Fruit fly (Drosophila melanogaster) whole organism, prepupa: Measurements from ENCODE around the gene Alp11.

ENCODE experiments used
- CG10631 ChIP-seq: fragments of 200-800 bp; sonication (Bioruptor generic); optimal IDR thresholded peaks from 2 replicates; lab custom pipeline; 2016; ENCODE audit warnings: missing biosample characterization, missing genetic modification characterization
- CG10669 ChIP-seq: fragments of 200-800 bp; sonication (Bioruptor generic); optimal IDR thresholded peaks from 3 replicates; lab custom pipeline; 2018; ENCODE audit warnings: missing biosample characterization, mild to moderate bottlenecking, missing genetic modification characterization, moderate library complexity
- CG11294 ChIP-seq: fragments of 200-800 bp; sonication (Bioruptor generic); IDR thresholded peaks from 2 replicates; pipeline ENCODE4 v1.3.6; 2022; ENCODE audit warnings: missing biosample characterization, missing genetic modification characterization
- CG15336 ChIP-seq: fragments of 200-800 bp; sonication (Bioruptor generic); IDR thresholded peaks from 2 replicates; pipeline ENCODE4 v1.3.6; 2022; ENCODE audit warnings: missing biosample characterization, missing genetic modification characterization
- CG1621 ChIP-seq: fragments of 200-800 bp; sonication (Bioruptor generic); optimal IDR thresholded peaks from 3 replicates; lab custom pipeline; 2018; ENCODE audit warnings: missing biosample characterization, mild to moderate bottlenecking, missing genetic modification characterization
- CG3032 ChIP-seq: fragments of 200-800 bp; optimal IDR thresholded peaks from 2 replicates; lab custom pipeline; 2019; ENCODE audit warnings: missing biosample characterization, mild to moderate bottlenecking, missing genetic modification characterization, moderate library complexity
- CG31627 ChIP-seq: fragments of 200-800 bp; sonication (Bioruptor generic); optimal IDR thresholded peaks from 3 replicates; lab custom pipeline; 2016; ENCODE audit warnings: missing biosample characterization, missing genetic modification characterization
- CG34406 ChIP-seq: fragments of 200-800 bp; sonication (Bioruptor generic); optimal IDR thresholded peaks from 3 replicates; lab custom pipeline; 2016; ENCODE audit warnings: missing biosample characterization, missing genetic modification characterization
- CG3919 ChIP-seq: fragments of 200-800 bp; sonication (Bioruptor generic); optimal IDR thresholded peaks from 3 replicates; lab custom pipeline; 2016; ENCODE audit warnings: missing biosample characterization, missing genetic modification characterization
- CG6163 ChIP-seq: fragments of 200-800 bp; sonication (Bioruptor generic); IDR thresholded peaks from 3 replicates; pipeline ENCODE4 v1.3.6; 2022; ENCODE audit warnings: missing biosample characterization, missing genetic modification characterization
- CG6792 ChIP-seq: fragments of 200-800 bp; sonication (Bioruptor generic); optimal IDR thresholded peaks from 3 replicates; lab custom pipeline; 2016; ENCODE audit warnings: missing biosample characterization, missing genetic modification characterization
- CG6808 ChIP-seq: fragments of 200-800 bp; sonication (Bioruptor generic); optimal IDR thresholded peaks from 3 replicates; lab custom pipeline; 2017; ENCODE audit warnings: missing biosample characterization, missing genetic modification characterization, mild to moderate bottlenecking, moderate library complexity, missing genetic modification reagents
- CG6854 ChIP-seq: fragments of 200-800 bp; sonication (Bioruptor generic); optimal IDR thresholded peaks from 2 replicates; lab custom pipeline; 2017; ENCODE audit warnings: missing biosample characterization, mild to moderate bottlenecking, missing genetic modification characterization
- CG7368 ChIP-seq: fragments of 200-800 bp; sonication (Bioruptor generic); optimal IDR thresholded peaks from 3 replicates; lab custom pipeline; 2016; ENCODE audit warnings: missing biosample characterization, missing genetic modification characterization
- CG8632 ChIP-seq: fragments of 200-800 bp; sonication (Bioruptor generic); optimal IDR thresholded peaks from 3 replicates; lab custom pipeline; 2016; ENCODE audit warnings: missing biosample characterization, missing genetic modification characterization
- CG9139 ChIP-seq: fragments of 200-800 bp; sonication (Bioruptor generic); optimal IDR thresholded peaks from 3 replicates; lab custom pipeline; 2017; ENCODE audit warnings: missing biosample characterization, mild to moderate bottlenecking, missing genetic modification characterization
- Eip75B ChIP-seq: fragments of 200-800 bp; sonication (Bioruptor generic); optimal IDR thresholded peaks from 3 replicates; lab custom pipeline; 2016; ENCODE audit warnings: missing biosample characterization, missing genetic modification characterization
- Eip78C ChIP-seq: fragments of 200-800 bp; sonication (Bioruptor generic); peaks from one replicate; lab custom pipeline; 2016; ENCODE audit warnings: missing biosample characterization, missing genetic modification characterization
- Hr38 ChIP-seq: sonication (Bioruptor generic); optimal IDR thresholded peaks from 2 replicates; lab custom pipeline; 2016; ENCODE audit warnings: missing biosample characterization, missing genetic modification characterization
- Hr39 ChIP-seq: fragments of 200-800 bp; sonication (Bioruptor generic); optimal IDR thresholded peaks from 2 replicates; lab custom pipeline; 2016; ENCODE audit warnings: missing biosample characterization, missing genetic modification characterization
- Met ChIP-seq: fragments of 200-800 bp; sonication (Bioruptor generic); optimal IDR thresholded peaks from 3 replicates; lab custom pipeline; 2016; ENCODE audit warnings: missing biosample characterization, missing genetic modification characterization
- Smox ChIP-seq: fragments of 200-800 bp; sonication (Bioruptor generic); optimal IDR thresholded peaks from 3 replicates; lab custom pipeline; 2016; ENCODE audit warnings: missing biosample characterization, missing genetic modification characterization
- Sox102F ChIP-seq: fragments of 200-800 bp; sonication (Bioruptor generic); optimal IDR thresholded peaks from 2 replicates; lab custom pipeline; 2016; ENCODE audit warnings: missing biosample characterization, mild to moderate bottlenecking, missing genetic modification characterization
- Sox14 ChIP-seq: fragments of 200-800 bp; sonication (Bioruptor generic); optimal IDR thresholded peaks from 3 replicates; lab custom pipeline; 2016; ENCODE audit warnings: missing biosample characterization, missing genetic modification characterization
- achi ChIP-seq: fragments of 200-800 bp; sonication (Bioruptor generic); optimal IDR thresholded peaks from 3 replicates; lab custom pipeline; 2016; ENCODE audit warnings: missing biosample characterization, missing genetic modification characterization
- cyc ChIP-seq: fragments of 200-800 bp; sonication (Bioruptor generic); optimal IDR thresholded peaks from 3 replicates; lab custom pipeline; 2016; ENCODE audit warnings: missing biosample characterization, missing genetic modification characterization
- dac ChIP-seq: fragments of 200-800 bp; sonication (Bioruptor generic); optimal IDR thresholded peaks from 2 replicates; lab custom pipeline; 2017; ENCODE audit warnings: missing biosample characterization, mild to moderate bottlenecking, missing genetic modification characterization
- dsx ChIP-seq: fragments of 200-800 bp; optimal IDR thresholded peaks from 3 replicates; lab custom pipeline; 2019; ENCODE audit warnings: missing biosample characterization, mild to moderate bottlenecking, missing genetic modification characterization, moderate library complexity; ENCODE audit not compliant: poor library complexity, severe bottlenecking
- fd59A ChIP-seq: fragments of 200-800 bp; sonication (Bioruptor generic); optimal IDR thresholded peaks from 2 replicates; lab custom pipeline; 2017; ENCODE audit warnings: missing biosample characterization, mild to moderate bottlenecking, missing genetic modification characterization, missing genetic modification reagents
- fkh ChIP-seq: fragments of 200-800 bp; sonication (Bioruptor generic); optimal IDR thresholded peaks from 3 replicates; lab custom pipeline; 2017; ENCODE audit warnings: missing biosample characterization, mild to moderate bottlenecking, missing genetic modification characterization, moderate library complexity
- pdm3 ChIP-seq: fragments of 200-800 bp; sonication (Bioruptor generic); optimal IDR thresholded peaks from 3 replicates; lab custom pipeline; 2016; ENCODE audit warnings: missing biosample characterization, missing genetic modification characterization
- spab ChIP-seq: fragments of 200-800 bp; sonication (Bioruptor generic); optimal IDR thresholded peaks from 2 replicates; lab custom pipeline; 2017; ENCODE audit warnings: missing biosample characterization, mild to moderate bottlenecking, missing genetic modification characterization, missing genetic modification reagents
- ss ChIP-seq, 2 experiments: fragments of 200-800 bp; sonication (Bioruptor generic); optimal IDR thresholded peaks; 2 replicates in 1 of 2; 3 replicates in 1 of 2; lab custom pipeline; 2017 to 2018; ENCODE audit warnings: mild to moderate bottlenecking in 2 of 2, missing biosample characterization in 2 of 2, missing genetic modification characterization in 2 of 2, moderate library complexity in 1 of 2
- svp ChIP-seq: fragments of 200-800 bp; sonication (Bioruptor generic); peaks from one replicate; lab custom pipeline; 2016; ENCODE audit warnings: missing biosample characterization, missing genetic modification characterization

The Alp11 gene

dm6 chrX:15601285-15601684, 13.8 kb downstream of the Alp11 start (continued):
- no peak for TF ChIP-seq CG31627
- TF ChIP-seq CG34406: no peak
- TF ChIP-seq Hr38 (GFP tag; lab: Kevin White, UChicago): no peak
- TF ChIP-seq CG11294 (GFP tag; lab: Robert Waterston, UW): no peak
- TF ChIP-seq CG6854 (GFP tag; lab: Kevin White, UChicago): no peak
- TF ChIP-seq CG9139 (GFP tag; lab: Kevin White, UChicago): no peak
- TF ChIP-seq fd59A (GFP tag; lab: Kevin White, UChicago): no peak
- TF ChIP-seq Eip78C (GFP tag; lab: Kevin White, UChicago): peak; percentile 66
- TF ChIP-seq CG10631 (GFP tag; lab: Kevin White, UChicago): peak; percentile 15
- no peak for TF ChIP-seq CG1621
- TF ChIP-seq CG15336: peak; percentile 52; the same call in 1 of the 2 replicates
- TF ChIP-seq, all 60 proteins: peak for 17

dm6 chrX:15602438-15602837, 14.9 kb downstream of the Alp11 start:
- TF ChIP-seq fkh (GFP tag; lab: Kevin White, UChicago): peak; percentile 65
- TF ChIP-seq CG8632 (GFP tag; lab: Kevin White, UChicago): peak; percentile 4
- TF ChIP-seq CG10631 (GFP tag; lab: Kevin White, UChicago): peak; percentile 11
- TF ChIP-seq CG3919 (GFP tag; lab: Kevin White, UChicago): peak; percentile 14
- peak; percentile 39; the same call in 1 of the 3 replicates for TF ChIP-seq CG6163 (GFP tag; lab: Robert Waterston, UW)
- peak; percentile 8 for TF ChIP-seq CG10669 (GFP tag; lab: Kevin White, UChicago)
- no peak for TF ChIP-seq CG15336
- TF ChIP-seq Hr39: no peak

dm6 chrX:15608751-15609345, 21.3 kb downstream of the Alp11 start:
- TF ChIP-seq dsx (GFP tag; lab: Kevin White, UChicago) (no peak), CG9139 (GFP tag; lab: Kevin White, UChicago) (peak; percentile 64), spab (GFP tag; lab: Kevin White, UChicago) (peak; percentile 34), CG7368 (GFP tag; lab: Kevin White, UChicago) (no peak), cyc (GFP tag; lab: Kevin White, UChicago) (no peak), achi (GFP tag; lab: Kevin White, UChicago) (no peak), Sox14 (GFP tag; lab: Kevin White, UChicago) (no peak), CG6792 (GFP tag; lab: Kevin White, UChicago) (no peak), Smox (GFP tag; lab: Kevin White, UChicago) (no peak), pdm3 (GFP tag; lab: Kevin White, UChicago) (no peak), Eip75B (GFP tag; lab: Kevin White, UChicago) (peak; percentile 5), CG6808 (GFP tag; lab: Kevin White, UChicago) (peak; percentile 49), CG3919 (GFP tag; lab: Kevin White, UChicago) (peak; percentile 10), CG31627 (no peak), ss (GFP tag; optimal IDR thresholded peaks at IDR 0.05; lab: Kevin White, UChicago) (peak; percentile 64), CG3032 (no peak), CG6854 (GFP tag; lab: Kevin White, UChicago) (peak; percentile 26), Sox102F (GFP tag; lab: Kevin White, UChicago) (no peak), Met (no peak), Eip78C (GFP tag; lab: Kevin White, UChicago) (peak; percentile 57)
- TF ChIP-seq, all 60 proteins: peak for 8

- TF ChIP-seq CG15336: no peak
- peak; percentile 45 for TF ChIP-seq Eip78C (GFP tag; lab: Kevin White, UChicago)
- TF ChIP-seq svp (GFP tag; lab: Kevin White, UChicago): no peak
- no peak for TF ChIP-seq dac (GFP tag; lab: Kevin White, UChicago)
These were observed 21.8 kb downstream of the Alp11 start for dm6 chrX:15609351-15609750.
